Worm (Caenorhabditis elegans): ENCODE data around the gene Y8A9A.2.

Gene Y8A9A.2

ce11 chrII:3781238-3781637 lies 14.2 kb upstream of the Y8A9A.2 start:
- TF ChIP-seq jun-1 (tag; optimal IDR thresholded peaks at IDR 0.05) (no peak), pha-4 (tag; optimal IDR thresholded peaks at IDR 0.05) (no peak)

ce11 chrII:3782309-3783000 lies 13.0 kb upstream of the Y8A9A.2 start, which contains the start of gene T24E12.2:
Gene T24E12.2, plus strand, starts transcription at chrII:3782950.
- no peak for TF ChIP-seq elt-2 (tag; optimal IDR thresholded peaks at IDR 0.05)
- no peak for TF ChIP-seq lin-39 (tag; optimal IDR thresholded peaks at IDR 0.05)
- no peak for TF ChIP-seq zag-1 (tag; optimal IDR thresholded peaks at IDR 0.05)
- no peak for TF ChIP-seq pha-4 (tag; optimal IDR thresholded peaks at IDR 0.05)
- TF ChIP-seq ceh-16 (tag; optimal IDR thresholded peaks at IDR 0.05): no peak
- TF ChIP-seq ztf-4 (tag; optimal IDR thresholded peaks at IDR 0.05): no peak
- no peak for TF ChIP-seq nfya-1 (tag; optimal IDR thresholded peaks at IDR 0.05; ENCODE audit: insufficient read depth)
- no peak for TF ChIP-seq nhr-67 (tag; optimal IDR thresholded peaks at IDR 0.05)
- TF ChIP-seq egl-5 (tag; optimal IDR thresholded peaks at IDR 0.05): no peak
- TF ChIP-seq ceh-28 (tag; optimal IDR thresholded peaks at IDR 0.05): no peak
- TF ChIP-seq tbx-2 (tag; optimal IDR thresholded peaks at IDR 0.05): no peak
- TF ChIP-seq nhr-237 (tag; optimal IDR thresholded peaks at IDR 0.05): no peak
- TF ChIP-seq nhr-28 (tag; optimal IDR thresholded peaks at IDR 0.05): no peak
- no peak for TF ChIP-seq sea-2 (GFP tag; optimal IDR thresholded peaks at IDR 0.05)

- TF ChIP-seq daf-12 (tag; optimal IDR thresholded peaks at IDR 0.05) (no peak), ztf-4 (tag; optimal IDR thresholded peaks at IDR 0.05) (no peak), nhr-67 (tag; optimal IDR thresholded peaks at IDR 0.05) (no peak), nhr-23 (tag; optimal IDR thresholded peaks at IDR 0.05) (no peak), unc-39 (tag; optimal IDR thresholded peaks at IDR 0.05) (no peak), egl-27 (tag; optimal IDR thresholded peaks at IDR 0.05) (no peak), tbx-2 (tag; optimal IDR thresholded peaks at IDR 0.05) (no peak), nhr-25 (tag; optimal IDR thresholded peaks at IDR 0.05) (no peak), fkh-2 (tag; optimal IDR thresholded peaks at IDR 0.05) (no peak), nhr-11 (tag; optimal IDR thresholded peaks at IDR 0.05) (no peak), ceh-16 (tag; optimal IDR thresholded peaks at IDR 0.05) (no peak), mml-1 (tag; optimal IDR thresholded peaks at IDR 0.05) (no peak), unc-62 (GFP tag; optimal IDR thresholded peaks at IDR 0.05) (no peak)
These were observed 10.2 kb upstream of the Y8A9A.2 start, which contains the start of gene T24E12.1 for ce11 chrII:3785257-3785656. Gene T24E12.1, plus strand, starts transcription at chrII:3785557.

- no peak for TF ChIP-seq ztf-11 (tag; optimal IDR thresholded peaks at IDR 0.05)
- no peak for TF ChIP-seq tbx-2 (tag; optimal IDR thresholded peaks at IDR 0.05)
- no peak for TF ChIP-seq snpc-4 (tag; optimal IDR thresholded peaks at IDR 0.05)
- TF ChIP-seq sea-2 (GFP tag; optimal IDR thresholded peaks at IDR 0.05): no peak
- TF ChIP-seq nhr-237 (tag; optimal IDR thresholded peaks at IDR 0.05): no peak
- TF ChIP-seq nhr-77 (tag; optimal IDR thresholded peaks at IDR 0.05): no peak
- TF ChIP-seq ztf-4 (tag; optimal IDR thresholded peaks at IDR 0.05): no peak
- TF ChIP-seq daf-12 (tag; optimal IDR thresholded peaks at IDR 0.05): no peak
- no peak for TF ChIP-seq unc-39 (tag; optimal IDR thresholded peaks at IDR 0.05)
- TF ChIP-seq pha-4 (tag; optimal IDR thresholded peaks at IDR 0.05): no peak
- TF ChIP-seq nhr-76 (tag; optimal IDR thresholded peaks at IDR 0.05): no peak
- no peak for TF ChIP-seq zag-1 (tag; optimal IDR thresholded peaks at IDR 0.05)
- TF ChIP-seq lsy-12 (tag; optimal IDR thresholded peaks at IDR 0.05): no peak
- no peak for TF ChIP-seq hmg-11 (tag; optimal IDR thresholded peaks at IDR 0.05)
- no peak for TF ChIP-seq lin-15B (tag; optimal IDR thresholded peaks at IDR 0.05)
- no peak for TF ChIP-seq mdl-1 (tag; optimal IDR thresholded peaks at IDR 0.05)
- TF ChIP-seq ceh-16 (tag; optimal IDR thresholded peaks at IDR 0.05): no peak
- TF ChIP-seq nhr-28 (tag; optimal IDR thresholded peaks at IDR 0.05): no peak
- TF ChIP-seq ceh-28 (tag; optimal IDR thresholded peaks at IDR 0.05): no peak
- TF ChIP-seq jun-1 (tag; optimal IDR thresholded peaks at IDR 0.05): no peak
These were observed 9.7 kb upstream of the Y8A9A.2 start for ce11 chrII:3785756-3786155.

- TF ChIP-seq nhr-23 (tag; optimal IDR thresholded peaks at IDR 0.05): no peak
- peak; percentile 63 for TF ChIP-seq fos-1 (tag; optimal IDR thresholded peaks at IDR 0.05)
- no peak for TF ChIP-seq nhr-67 (tag; optimal IDR thresholded peaks at IDR 0.05)
- peak; percentile 96 for TF ChIP-seq jun-1 (tag; optimal IDR thresholded peaks at IDR 0.05)
- no peak for TF ChIP-seq eor-1 (tag; optimal IDR thresholded peaks at IDR 0.05)
- peak; percentile 100 for TF ChIP-seq elt-2 (tag; optimal IDR thresholded peaks at IDR 0.05)
- TF ChIP-seq nhr-43 (tag; optimal IDR thresholded peaks at IDR 0.05; ENCODE audit: poor library complexity, severe bottlenecking): no peak
- TF ChIP-seq R02D3.7 (tag; optimal IDR thresholded peaks at IDR 0.05): no peak
- TF ChIP-seq skn-1 (tag; optimal IDR thresholded peaks at IDR 0.05): peak; percentile 35
- TF ChIP-seq nhr-25 (tag; optimal IDR thresholded peaks at IDR 0.05): no peak
- TF ChIP-seq egl-5 (tag; optimal IDR thresholded peaks at IDR 0.05): no peak
- TF ChIP-seq mdl-1 (tag; optimal IDR thresholded peaks at IDR 0.05): no peak
- TF ChIP-seq pqm-1 (tag; optimal IDR thresholded peaks at IDR 0.05): peak; percentile 100
- TF ChIP-seq nhr-76 (tag; optimal IDR thresholded peaks at IDR 0.05): no peak
- no peak for TF ChIP-seq lsy-12 (tag; optimal IDR thresholded peaks at IDR 0.05)
- peak; percentile 46 for TF ChIP-seq egl-27 (tag; optimal IDR thresholded peaks at IDR 0.05)
- peak; percentile 92 for TF ChIP-seq pha-4 (tag; optimal IDR thresholded peaks at IDR 0.05)
- no peak for TF ChIP-seq nhr-77 (tag; optimal IDR thresholded peaks at IDR 0.05)
These were observed 8.9 kb upstream of the Y8A9A.2 start for ce11 chrII:3786538-3786937.

Data from whole organism, L3 larva.